Worm (Caenorhabditis elegans) whole organism, L2 larva: ENCODE results near the gene Y113G7A.13.

Experiments
- C34F6.9 ChIP-seq: fragments of 150-350 bp; optimal IDR thresholded peaks from 2 replicates; lab custom pipeline; 2014; ENCODE audit warnings: missing biosample characterization, missing genetic modification characterization
- F13H6.1 ChIP-seq: sonication (generic microtip); optimal IDR thresholded peaks from 2 replicates; lab custom pipeline; 2016; ENCODE audit warnings: missing genetic modification characterization, missing compliant biosample characterization
- R02D3.7 ChIP-seq: fragments of 150-350 bp; optimal IDR thresholded peaks from 2 replicates; lab custom pipeline; 2014; ENCODE audit warnings: missing biosample characterization, missing genetic modification characterization
- Y55F3AM.14 ChIP-seq: fragments of 200-800 bp; sonication (Bioruptor generic); optimal IDR thresholded peaks from 2 replicates; lab custom pipeline; 2018; ENCODE audit warnings: mild to moderate bottlenecking, missing genetic modification characterization, missing compliant biosample characterization
- ZK546.5 ChIP-seq: sonication (generic microtip); optimal IDR thresholded peaks from 2 replicates; lab custom pipeline; 2017; ENCODE audit warnings: missing biosample characterization, missing genetic modification characterization
- alr-1 ChIP-seq: fragments of 150-350 bp; optimal IDR thresholded peaks from 2 replicates; lab custom pipeline; 2014; ENCODE audit warnings: missing biosample characterization, missing genetic modification characterization
- aly-2 ChIP-seq: fragments of 150-350 bp; optimal IDR thresholded peaks from 2 replicates; lab custom pipeline; 2014; ENCODE audit warnings: missing biosample characterization, missing genetic modification characterization
- ama-1 ChIP-seq: fragments of 150-350 bp; optimal IDR thresholded peaks from 2 replicates; lab custom pipeline; 2018; ENCODE audit warnings: inconsistent platforms
- blmp-1 ChIP-seq: sonication (generic microtip); optimal IDR thresholded peaks from 2 replicates; lab custom pipeline; 2017; ENCODE audit warnings: missing genetic modification characterization, mild to moderate bottlenecking, missing compliant biosample characterization, antibody characterized with exemption, moderate library complexity; ENCODE audit not compliant: insufficient read depth
- ceh-16 ChIP-seq: fragments of 150-350 bp; optimal IDR thresholded peaks from 2 replicates; lab custom pipeline; 2014; ENCODE audit warnings: missing biosample characterization, missing genetic modification characterization
- ceh-82 ChIP-seq: fragments of 150-350 bp; optimal IDR thresholded peaks from 2 replicates; lab custom pipeline; 2014; ENCODE audit warnings: missing biosample characterization, missing genetic modification characterization
- crh-2 ChIP-seq: sonication (generic microtip); optimal IDR thresholded peaks from 2 replicates; lab custom pipeline; 2017; ENCODE audit warnings: missing biosample characterization, missing genetic modification characterization
- dmd-4 ChIP-seq: sonication (generic microtip); optimal IDR thresholded peaks from 2 replicates; lab custom pipeline; 2017; ENCODE audit warnings: missing biosample characterization, missing genetic modification characterization
- egl-27 ChIP-seq: sonication (generic microtip); optimal IDR thresholded peaks from 3 replicates; lab custom pipeline; 2017; ENCODE audit warnings: missing biosample characterization, missing genetic modification reagents, missing genetic modification characterization
- elt-1 ChIP-seq: fragments of 150-350 bp; optimal IDR thresholded peaks from 2 replicates; lab custom pipeline; 2014; ENCODE audit warnings: missing biosample characterization, missing genetic modification characterization
- elt-3 ChIP-seq: sonication (generic microtip); optimal IDR thresholded peaks from 2 replicates; lab custom pipeline; 2017; ENCODE audit warnings: missing biosample characterization, missing genetic modification characterization
- fos-1 ChIP-seq: fragments of 150-350 bp; optimal IDR thresholded peaks from 2 replicates; lab custom pipeline; 2014; ENCODE audit warnings: missing biosample characterization, missing genetic modification characterization
- gmeb-1 ChIP-seq: fragments of 150-350 bp; optimal IDR thresholded peaks from 2 replicates; lab custom pipeline; 2014; ENCODE audit warnings: missing biosample characterization, missing genetic modification characterization
- lin-11 ChIP-seq: fragments of 150-350 bp; sonication (generic microtip); optimal IDR thresholded peaks from 2 replicates; lab custom pipeline; 2014; ENCODE audit warnings: missing biosample characterization, missing genetic modification characterization, inconsistent platforms, mixed read lengths
- lin-13 ChIP-seq: fragments of 150-350 bp; optimal IDR thresholded peaks from 2 replicates; lab custom pipeline; 2014; ENCODE audit warnings: missing biosample characterization, missing genetic modification reagents, missing genetic modification characterization
- lin-39 ChIP-seq: fragments of 150-350 bp; optimal IDR thresholded peaks from 2 replicates; lab custom pipeline; 2014; ENCODE audit warnings: missing biosample characterization, missing genetic modification reagents, missing genetic modification characterization
- lsy-2 ChIP-seq, 2 experiments: fragments of 150-350 bp in 1 of 2; sonication (generic microtip) in 1 of 2; optimal IDR thresholded peaks; 2 replicates each; lab custom pipeline; 2014 to 2017; ENCODE audit warnings: missing biosample characterization in 2 of 2, missing genetic modification characterization in 2 of 2
- mab-5 ChIP-seq: fragments of 150-350 bp; optimal IDR thresholded peaks from 2 replicates; lab custom pipeline; 2014; ENCODE audit warnings: missing biosample characterization, missing genetic modification characterization
- nhr-11 ChIP-seq: fragments of 150-350 bp; optimal IDR thresholded peaks from 2 replicates; lab custom pipeline; 2014; ENCODE audit warnings: missing biosample characterization, missing genetic modification characterization
- nhr-12 ChIP-seq: fragments of 150-350 bp; optimal IDR thresholded peaks from 2 replicates; lab custom pipeline; 2014; ENCODE audit warnings: missing biosample characterization, missing genetic modification characterization
- nhr-129 ChIP-seq: fragments of 150-350 bp; optimal IDR thresholded peaks from 2 replicates; lab custom pipeline; 2014; ENCODE audit warnings: missing biosample characterization, missing genetic modification characterization
- nhr-21 ChIP-seq: fragments of 150-350 bp; optimal IDR thresholded peaks from 2 replicates; lab custom pipeline; 2014; ENCODE audit warnings: missing biosample characterization, missing genetic modification characterization
- nhr-23 ChIP-seq: fragments of 150-350 bp; optimal IDR thresholded peaks from 2 replicates; lab custom pipeline; 2014; ENCODE audit warnings: missing biosample characterization, missing genetic modification reagents, missing genetic modification characterization
- nhr-237 ChIP-seq: fragments of 150-350 bp; optimal IDR thresholded peaks from 2 replicates; lab custom pipeline; 2014; ENCODE audit warnings: missing biosample characterization, missing genetic modification characterization
- nhr-25 ChIP-seq: fragments of 150-350 bp; sonication (generic microtip); optimal IDR thresholded peaks from 3 replicates; lab custom pipeline; 2014; ENCODE audit warnings: missing biosample characterization, missing genetic modification characterization
- nhr-6 ChIP-seq: fragments of 150-350 bp; optimal IDR thresholded peaks from 2 replicates; lab custom pipeline; 2014; ENCODE audit warnings: missing biosample characterization, missing genetic modification characterization
- nhr-77 ChIP-seq: fragments of 150-350 bp; optimal IDR thresholded peaks from 2 replicates; lab custom pipeline; 2014; ENCODE audit warnings: missing biosample characterization, missing genetic modification characterization
- peb-1 ChIP-seq: fragments of 150-350 bp; optimal IDR thresholded peaks from 2 replicates; lab custom pipeline; 2014; ENCODE audit warnings: missing biosample characterization, missing genetic modification characterization
- sem-4 ChIP-seq: fragments of 150-350 bp; optimal IDR thresholded peaks from 2 replicates; lab custom pipeline; 2014; ENCODE audit warnings: missing biosample characterization, missing genetic modification reagents, missing genetic modification characterization
- skn-1 ChIP-seq: sonication (generic microtip); optimal IDR thresholded peaks from 2 replicates; lab custom pipeline; 2017; ENCODE audit warnings: missing biosample characterization, missing genetic modification characterization
- sma-3 ChIP-seq: sonication (generic microtip); optimal IDR thresholded peaks from 2 replicates; lab custom pipeline; 2016; ENCODE audit warnings: missing genetic modification reagents, missing genetic modification characterization, missing compliant biosample characterization
- sma-9 ChIP-seq, 2 experiments: fragments of 150-350 bp in 1 of 2; sonication (generic microtip) in 1 of 2; optimal IDR thresholded peaks; 2 replicates each; lab custom pipeline; 2014 to 2016; ENCODE audit warnings: missing genetic modification characterization in 2 of 2, mild to moderate bottlenecking in 1 of 2, missing biosample characterization in 1 of 2, missing compliant biosample characterization in 1 of 2, missing genetic modification reagents in 1 of 2, moderate library complexity in 1 of 2
- snpc-4 ChIP-seq: fragments of 150-350 bp; optimal IDR thresholded peaks from 2 replicates; lab custom pipeline; 2014; ENCODE audit warnings: missing biosample characterization, missing genetic modification characterization
- unc-39 ChIP-seq: fragments of 150-350 bp; optimal IDR thresholded peaks from 2 replicates; lab custom pipeline; 2014; ENCODE audit warnings: missing biosample characterization, missing genetic modification characterization
- unc-55 ChIP-seq: fragments of 150-350 bp; sonication (generic microtip); optimal IDR thresholded peaks from 3 replicates; lab custom pipeline; 2014; ENCODE audit warnings: missing biosample characterization, missing genetic modification reagents, missing genetic modification characterization
- unc-62 ChIP-seq: fragments of 150-350 bp; optimal IDR thresholded peaks from 2 replicates; lab custom pipeline; 2014; ENCODE audit warnings: missing biosample characterization, missing genetic modification reagents, missing genetic modification characterization
- zag-1 ChIP-seq: fragments of 150-350 bp; optimal IDR thresholded peaks from 2 replicates; lab custom pipeline; 2014; ENCODE audit warnings: missing biosample characterization, missing genetic modification characterization
- ztf-1 ChIP-seq: fragments of 200-800 bp; sonication (Bioruptor generic); conservative IDR thresholded peaks from 2 replicates; pipeline ENCODE4 v1.3.6; 2022; ENCODE audit warnings: missing genetic modification characterization, missing compliant biosample characterization
- ztf-11 ChIP-seq: sonication (generic microtip); optimal IDR thresholded peaks from 2 replicates; lab custom pipeline; 2017; ENCODE audit warnings: missing biosample characterization, missing genetic modification characterization
- ztf-4 ChIP-seq: fragments of 150-350 bp; optimal IDR thresholded peaks from 2 replicates; lab custom pipeline; 2014; ENCODE audit warnings: missing biosample characterization, missing genetic modification characterization

The Y113G7A.13 gene

ce11 chrV:20162290-20163104, 14.5 kb downstream of the Y113G7A.13 start:
- TF ChIP-seq nhr-25 (tag; lab: Kevin White, UChicago) (no peak), C34F6.9 (tag; lab: Kevin White, UChicago) (no peak), crh-2 (tag; lab: Kevin White, UChicago) (peak; percentile 30), nhr-6 (tag; lab: Kevin White, UChicago) (no peak), lin-39 (no peak), lin-13 (GFP tag; lab: Kevin White, UChicago) (peak; percentile 27), gmeb-1 (peak; percentile 73), peb-1 (tag; lab: Kevin White, UChicago) (no peak), fos-1 (peak; percentile 23), ztf-4 (tag; lab: Kevin White, UChicago) (no peak), sma-9 (GFP tag; optimal IDR thresholded peaks at IDR 0.05; lab: Kevin White, UChicago) (peak; percentile 17), sma-9 (tag; optimal IDR thresholded peaks at IDR 0.05; lab: Kevin White, UChicago) (no peak), zag-1 (tag; lab: Kevin White, UChicago) (no peak), lin-11 (no peak), ama-1 (lab: Kevin White, UChicago) (peak; percentile 86)

DNA sequence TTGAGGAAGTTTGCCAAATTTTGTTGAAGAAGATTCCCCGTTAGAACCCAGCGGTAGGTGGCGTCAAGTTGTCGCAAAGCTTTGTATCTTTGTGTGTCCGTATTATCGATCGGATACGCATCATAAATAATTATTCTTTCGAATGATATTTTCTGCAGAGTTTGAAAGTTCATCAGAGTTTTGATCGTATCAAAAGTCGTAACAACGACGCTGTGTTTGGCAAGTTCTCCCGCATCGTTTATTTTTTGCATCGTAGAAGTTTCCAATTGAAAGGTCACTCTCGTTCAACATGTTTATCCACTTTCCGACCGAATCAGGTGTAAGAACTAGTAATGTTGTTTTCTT, 15.1 kb downstream of the Y113G7A.13 start:
- TF ChIP-seq unc-39 (tag; lab: Kevin White, UChicago) = no peak
- no peak for TF ChIP-seq mab-5 (tag; lab: Kevin White, UChicago)
- peak; percentile 58 for TF ChIP-seq ama-1 (lab: Kevin White, UChicago)
- TF ChIP-seq Y55F3AM.14 (GFP tag; lab: Kevin White, UChicago) = no peak
- no peak for TF ChIP-seq lin-11

- TF ChIP-seq sem-4 (tag; lab: Kevin White, UChicago) (no peak), ztf-4 (tag; lab: Kevin White, UChicago) (no peak), unc-55 (GFP tag; lab: Kevin White, UChicago) (no peak), nhr-21 (tag; lab: Kevin White, UChicago) (no peak), peb-1 (tag; lab: Kevin White, UChicago) (no peak), blmp-1 (no peak), egl-27 (no peak), dmd-4 (tag; lab: Kevin White, UChicago) (no peak), nhr-6 (tag; lab: Kevin White, UChicago) (no peak), nhr-12 (tag; lab: Kevin White, UChicago) (no peak), alr-1 (tag; lab: Kevin White, UChicago) (no peak), elt-3 (tag; lab: Kevin White, UChicago) (no peak), nhr-237 (tag; lab: Kevin White, UChicago) (no peak), elt-1 (tag; lab: Kevin White, UChicago) (no peak), unc-62 (GFP tag; lab: Kevin White, UChicago) (no peak), nhr-25 (tag; lab: Kevin White, UChicago) (no peak), skn-1 (tag; lab: Kevin White, UChicago) (no peak), sma-3 (GFP tag; lab: Kevin White, UChicago) (peak; percentile 65), nhr-129 (tag; lab: Kevin White, UChicago) (peak; percentile 43), aly-2 (tag; lab: Kevin White, UChicago) (no peak), sma-9 (GFP tag; optimal IDR thresholded peaks at IDR 0.05; lab: Kevin White, UChicago) (peak; percentile 66), sma-9 (tag; optimal IDR thresholded peaks at IDR 0.05; lab: Kevin White, UChicago) (no peak), mab-5 (tag; lab: Kevin White, UChicago) (no peak), gmeb-1 (peak; percentile 63), F13H6.1 (tag; lab: Kevin White, UChicago) (peak; percentile 39), nhr-77 (no peak), crh-2 (tag; lab: Kevin White, UChicago) (peak; percentile 95), lin-11 (no peak), Y55F3AM.14 (GFP tag; lab: Kevin White, UChicago) (no peak), snpc-4 (tag; lab: Kevin White, UChicago) (no peak), zag-1 (tag; lab: Kevin White, UChicago) (no peak), lsy-2 (tag; optimal IDR thresholded peaks at IDR 0.05; lab: Kevin White, UChicago) (peak in 1 of 2 experiments; percentile 35), ceh-82 (no peak), lin-39 (no peak), fos-1 (peak; percentile 69), ZK546.5 (tag; lab: Kevin White, UChicago) (no peak), nhr-23 (tag; lab: Kevin White, UChicago) (no peak), R02D3.7 (tag; lab: Kevin White, UChicago) (no peak), ceh-16 (tag; lab: Kevin White, UChicago) (no peak), nhr-11 (tag; lab: Kevin White, UChicago) (no peak), ztf-11 (tag; lab: Kevin White, UChicago) (no peak), ztf-1 (GFP tag; lab: Robert Waterston, UW) (no peak), unc-39 (tag; lab: Kevin White, UChicago) (no peak)
Observed at ce11 chrV:20164059-20164892, 16.3 kb downstream of the Y113G7A.13 start, which contains the start of gene F19B2.5. Gene F19B2.5 (minus strand): TSS chrV:20164165.
